Worm (Caenorhabditis elegans) whole organism, L2 larva: ENCODE results near the gene ncx-3.

ENCODE experiments used
- C34F6.9 ChIP-seq: fragments of 150-350 bp; optimal IDR thresholded peaks from 2 replicates; lab custom pipeline; 2014; ENCODE audit warnings: missing biosample characterization, missing genetic modification characterization
- F13H6.1 ChIP-seq: sonication (generic microtip); optimal IDR thresholded peaks from 2 replicates; lab custom pipeline; 2016; ENCODE audit warnings: missing genetic modification characterization, missing compliant biosample characterization
- R02D3.7 ChIP-seq: fragments of 150-350 bp; optimal IDR thresholded peaks from 2 replicates; lab custom pipeline; 2014; ENCODE audit warnings: missing biosample characterization, missing genetic modification characterization
- Y55F3AM.14 ChIP-seq: fragments of 200-800 bp; sonication (Bioruptor generic); optimal IDR thresholded peaks from 2 replicates; lab custom pipeline; 2018; ENCODE audit warnings: mild to moderate bottlenecking, missing genetic modification characterization, missing compliant biosample characterization
- alr-1 ChIP-seq: fragments of 150-350 bp; optimal IDR thresholded peaks from 2 replicates; lab custom pipeline; 2014; ENCODE audit warnings: missing biosample characterization, missing genetic modification characterization
- aly-2 ChIP-seq: fragments of 150-350 bp; optimal IDR thresholded peaks from 2 replicates; lab custom pipeline; 2014; ENCODE audit warnings: missing biosample characterization, missing genetic modification characterization
- ama-1 ChIP-seq: fragments of 150-350 bp; optimal IDR thresholded peaks from 2 replicates; lab custom pipeline; 2018; ENCODE audit warnings: inconsistent platforms
- ceh-82 ChIP-seq: fragments of 150-350 bp; optimal IDR thresholded peaks from 2 replicates; lab custom pipeline; 2014; ENCODE audit warnings: missing biosample characterization, missing genetic modification characterization
- crh-2 ChIP-seq: sonication (generic microtip); optimal IDR thresholded peaks from 2 replicates; lab custom pipeline; 2017; ENCODE audit warnings: missing biosample characterization, missing genetic modification characterization
- dmd-4 ChIP-seq: sonication (generic microtip); optimal IDR thresholded peaks from 2 replicates; lab custom pipeline; 2017; ENCODE audit warnings: missing biosample characterization, missing genetic modification characterization
- egl-27 ChIP-seq: sonication (generic microtip); optimal IDR thresholded peaks from 3 replicates; lab custom pipeline; 2017; ENCODE audit warnings: missing biosample characterization, missing genetic modification reagents, missing genetic modification characterization
- elt-1 ChIP-seq: fragments of 150-350 bp; optimal IDR thresholded peaks from 2 replicates; lab custom pipeline; 2014; ENCODE audit warnings: missing biosample characterization, missing genetic modification characterization
- elt-3 ChIP-seq: sonication (generic microtip); optimal IDR thresholded peaks from 2 replicates; lab custom pipeline; 2017; ENCODE audit warnings: missing biosample characterization, missing genetic modification characterization
- fos-1 ChIP-seq: fragments of 150-350 bp; optimal IDR thresholded peaks from 2 replicates; lab custom pipeline; 2014; ENCODE audit warnings: missing biosample characterization, missing genetic modification characterization
- gmeb-1 ChIP-seq: fragments of 150-350 bp; optimal IDR thresholded peaks from 2 replicates; lab custom pipeline; 2014; ENCODE audit warnings: missing biosample characterization, missing genetic modification characterization
- lin-39 ChIP-seq: fragments of 150-350 bp; optimal IDR thresholded peaks from 2 replicates; lab custom pipeline; 2014; ENCODE audit warnings: missing biosample characterization, missing genetic modification reagents, missing genetic modification characterization
- mab-5 ChIP-seq: fragments of 150-350 bp; optimal IDR thresholded peaks from 2 replicates; lab custom pipeline; 2014; ENCODE audit warnings: missing biosample characterization, missing genetic modification characterization
- mdl-1 ChIP-seq, 2 experiments: fragments of 150-350 bp in 1 of 2; sonication (generic microtip) in 1 of 2; optimal IDR thresholded peaks; 2 replicates each; lab custom pipeline; 2017; ENCODE audit warnings: missing biosample characterization in 2 of 2, missing genetic modification characterization in 2 of 2
- nhr-10 ChIP-seq: sonication (generic microtip); optimal IDR thresholded peaks from 2 replicates; lab custom pipeline; 2017; ENCODE audit warnings: missing biosample characterization, missing genetic modification characterization
- nhr-11 ChIP-seq: fragments of 150-350 bp; optimal IDR thresholded peaks from 2 replicates; lab custom pipeline; 2014; ENCODE audit warnings: missing biosample characterization, missing genetic modification characterization
- nhr-12 ChIP-seq: fragments of 150-350 bp; optimal IDR thresholded peaks from 2 replicates; lab custom pipeline; 2014; ENCODE audit warnings: missing biosample characterization, missing genetic modification characterization
- nhr-129 ChIP-seq: fragments of 150-350 bp; optimal IDR thresholded peaks from 2 replicates; lab custom pipeline; 2014; ENCODE audit warnings: missing biosample characterization, missing genetic modification characterization
- nhr-21 ChIP-seq: fragments of 150-350 bp; optimal IDR thresholded peaks from 2 replicates; lab custom pipeline; 2014; ENCODE audit warnings: missing biosample characterization, missing genetic modification characterization
- nhr-23 ChIP-seq: fragments of 150-350 bp; optimal IDR thresholded peaks from 2 replicates; lab custom pipeline; 2014; ENCODE audit warnings: missing biosample characterization, missing genetic modification reagents, missing genetic modification characterization
- nhr-6 ChIP-seq: fragments of 150-350 bp; optimal IDR thresholded peaks from 2 replicates; lab custom pipeline; 2014; ENCODE audit warnings: missing biosample characterization, missing genetic modification characterization
- nhr-77 ChIP-seq: fragments of 150-350 bp; optimal IDR thresholded peaks from 2 replicates; lab custom pipeline; 2014; ENCODE audit warnings: missing biosample characterization, missing genetic modification characterization
- sma-3 ChIP-seq: sonication (generic microtip); optimal IDR thresholded peaks from 2 replicates; lab custom pipeline; 2016; ENCODE audit warnings: missing genetic modification reagents, missing genetic modification characterization, missing compliant biosample characterization
- sma-9 ChIP-seq, 2 experiments: fragments of 150-350 bp in 1 of 2; sonication (generic microtip) in 1 of 2; optimal IDR thresholded peaks; 2 replicates each; lab custom pipeline; 2014 to 2016; ENCODE audit warnings: missing genetic modification characterization in 2 of 2, mild to moderate bottlenecking in 1 of 2, missing biosample characterization in 1 of 2, missing compliant biosample characterization in 1 of 2, missing genetic modification reagents in 1 of 2, moderate library complexity in 1 of 2
- snpc-4 ChIP-seq: fragments of 150-350 bp; optimal IDR thresholded peaks from 2 replicates; lab custom pipeline; 2014; ENCODE audit warnings: missing biosample characterization, missing genetic modification characterization
- unc-39 ChIP-seq: fragments of 150-350 bp; optimal IDR thresholded peaks from 2 replicates; lab custom pipeline; 2014; ENCODE audit warnings: missing biosample characterization, missing genetic modification characterization
- unc-55 ChIP-seq: fragments of 150-350 bp; sonication (generic microtip); optimal IDR thresholded peaks from 3 replicates; lab custom pipeline; 2014; ENCODE audit warnings: missing biosample characterization, missing genetic modification reagents, missing genetic modification characterization
- unc-62 ChIP-seq: fragments of 150-350 bp; optimal IDR thresholded peaks from 2 replicates; lab custom pipeline; 2014; ENCODE audit warnings: missing biosample characterization, missing genetic modification reagents, missing genetic modification characterization
- ztf-1 ChIP-seq: fragments of 200-800 bp; sonication (Bioruptor generic); conservative IDR thresholded peaks from 2 replicates; pipeline ENCODE4 v1.3.6; 2022; ENCODE audit warnings: missing genetic modification characterization, missing compliant biosample characterization
- ztf-4 ChIP-seq: fragments of 150-350 bp; optimal IDR thresholded peaks from 2 replicates; lab custom pipeline; 2014; ENCODE audit warnings: missing biosample characterization, missing genetic modification characterization

Gene ncx-3

DNA sequence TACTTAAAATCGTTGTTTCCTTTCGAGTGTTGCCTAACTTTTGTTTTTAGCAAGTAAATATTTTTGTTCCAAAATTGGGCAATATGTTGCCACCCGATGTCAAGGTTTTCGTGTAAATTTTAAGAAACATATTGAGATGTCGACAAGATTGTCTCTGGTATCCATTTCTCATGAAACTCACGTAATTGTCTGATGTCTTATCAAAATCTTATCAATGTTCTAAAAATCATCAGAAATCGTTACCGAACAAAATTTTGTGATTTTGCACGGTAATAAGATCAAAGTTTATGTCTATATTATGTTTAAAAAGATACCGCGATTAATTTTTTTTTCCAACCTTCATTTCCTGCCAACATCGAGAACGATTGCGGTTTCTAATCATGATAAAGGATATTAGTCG is 17.4 kb upstream of the ncx-3 start:
- TF ChIP-seq nhr-6 (tag; lab: Kevin White, UChicago) (no peak), ztf-4 (no peak), aly-2 (tag; lab: Kevin White, UChicago) (no peak), unc-55 (no peak), nhr-10 (no peak), ceh-82 (no peak), gmeb-1 (tag; lab: Kevin White, UChicago) (no peak), mdl-1 (tag; optimal IDR thresholded peaks at IDR 0.05; lab: Kevin White, UChicago) (no peak), F13H6.1 (tag; lab: Kevin White, UChicago) (no peak), egl-27 (tag; lab: Kevin White, UChicago) (no peak), nhr-12 (tag; lab: Kevin White, UChicago) (no peak), crh-2 (tag; lab: Kevin White, UChicago) (no peak), dmd-4 (tag; lab: Kevin White, UChicago) (no peak), elt-1 (no peak), C34F6.9 (tag; lab: Kevin White, UChicago) (no peak)

ce11 chrIV:10699660-10700059 is 16.8 kb upstream of the ncx-3 start, which contains the start of gene R102.11:
TSS of gene R102.11 (minus strand) at chrIV:10699760.
- TF ChIP-seq dmd-4 (tag; lab: Kevin White, UChicago) (no peak), ztf-1 (no peak), sma-9 (GFP tag; optimal IDR thresholded peaks at IDR 0.05; lab: Kevin White, UChicago) (no peak), sma-9 (tag; optimal IDR thresholded peaks at IDR 0.05; lab: Kevin White, UChicago) (no peak), aly-2 (tag; lab: Kevin White, UChicago) (no peak), snpc-4 (tag; lab: Kevin White, UChicago) (no peak), nhr-11 (tag; lab: Kevin White, UChicago) (no peak), ama-1 (lab: Kevin White, UChicago) (no peak), sma-3 (GFP tag; lab: Kevin White, UChicago) (no peak), nhr-129 (tag; lab: Kevin White, UChicago) (no peak), nhr-21 (tag; lab: Kevin White, UChicago) (no peak), nhr-12 (tag; lab: Kevin White, UChicago) (no peak), fos-1 (tag; lab: Kevin White, UChicago) (no peak), ceh-82 (no peak), unc-55 (no peak), egl-27 (tag; lab: Kevin White, UChicago) (no peak), unc-39 (tag; lab: Kevin White, UChicago) (no peak), nhr-10 (no peak), alr-1 (tag; lab: Kevin White, UChicago) (no peak), nhr-77 (tag; lab: Kevin White, UChicago) (no peak), Y55F3AM.14 (GFP tag; lab: Kevin White, UChicago) (no peak)

DNA sequence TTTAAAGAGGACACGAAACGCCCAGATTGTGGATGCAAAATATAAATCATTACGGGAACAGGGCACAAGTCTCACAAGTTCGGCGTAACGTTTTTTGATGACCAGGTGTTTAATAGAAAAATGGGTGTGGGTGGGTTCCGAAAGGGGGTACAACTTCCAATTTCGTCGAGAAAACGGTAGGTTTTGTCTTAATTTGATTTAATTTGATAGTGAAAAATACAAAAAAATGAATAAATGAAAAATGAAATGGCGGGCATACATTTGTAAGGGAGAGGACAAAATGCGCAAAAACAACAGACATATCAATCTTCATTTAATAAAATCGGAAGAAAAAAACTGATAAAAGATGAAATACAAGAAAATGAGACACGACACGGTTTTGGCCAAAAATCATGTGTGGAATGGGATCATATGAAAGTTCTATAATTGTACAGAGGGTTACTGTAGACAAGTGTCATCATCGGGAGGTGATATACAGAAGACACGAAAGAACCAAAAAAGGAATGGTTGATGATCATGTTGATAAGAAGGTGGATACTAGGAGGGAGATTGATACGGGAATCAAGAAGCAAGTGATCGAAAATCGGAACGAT is 14.5 kb upstream of the ncx-3 start:
- TF ChIP-seq nhr-129 (tag; lab: Kevin White, UChicago): peak; percentile 15
- no peak for TF ChIP-seq Y55F3AM.14 (GFP tag; lab: Kevin White, UChicago)
- TF ChIP-seq sma-3 (GFP tag; lab: Kevin White, UChicago): peak; percentile 28
- no peak for TF ChIP-seq nhr-23 (tag; lab: Kevin White, UChicago)
- TF ChIP-seq aly-2 (tag; lab: Kevin White, UChicago): no peak
- TF ChIP-seq fos-1 (tag; lab: Kevin White, UChicago): peak; percentile 12
- peak; percentile 60 for TF ChIP-seq nhr-21 (tag; lab: Kevin White, UChicago)
- peak; percentile 62 for TF ChIP-seq sma-9 (GFP tag; optimal IDR thresholded peaks at IDR 0.05; lab: Kevin White, UChicago)
- no peak for TF ChIP-seq sma-9 (tag; optimal IDR thresholded peaks at IDR 0.05; lab: Kevin White, UChicago)

- TF ChIP-seq aly-2 (tag; lab: Kevin White, UChicago): no peak
- TF ChIP-seq crh-2 (tag; lab: Kevin White, UChicago): no peak
Measured at ce11 chrIV:10705176-10705575, 11.3 kb upstream of the ncx-3 start, which contains the start of gene R102.10. TSS of gene R102.10 (plus strand) at chrIV:10705476.

DNA sequence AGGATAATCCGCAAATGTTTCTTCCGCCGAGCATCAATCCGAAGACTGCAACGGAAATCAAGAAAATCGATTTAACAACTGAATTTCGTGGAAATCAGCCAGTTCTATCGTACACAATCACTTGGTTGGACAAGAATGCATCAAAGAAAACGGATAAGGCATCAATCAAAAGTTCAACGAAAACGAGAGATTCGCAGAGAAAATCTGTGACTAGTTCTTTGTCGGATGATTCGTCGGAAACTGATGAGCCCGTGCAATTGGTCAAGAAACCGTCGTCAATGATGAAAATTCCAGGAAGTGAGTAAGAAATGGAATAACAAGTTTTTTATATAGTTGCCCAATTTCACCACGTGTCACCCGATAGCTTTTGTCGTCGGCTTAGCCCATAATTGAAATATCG is 10.4 kb upstream of the ncx-3 start, which contains the start of gene R102.6:
Gene R102.6, minus strand, starts transcription at position 101 of the 400 bp plus-strand sequence.
- TF ChIP-seq ceh-82: no peak
- TF ChIP-seq mab-5 (tag; lab: Kevin White, UChicago): no peak
- no peak for TF ChIP-seq dmd-4 (tag; lab: Kevin White, UChicago)
- TF ChIP-seq elt-3 (tag; lab: Kevin White, UChicago): no peak
- TF ChIP-seq R02D3.7 (tag; lab: Kevin White, UChicago): no peak
- TF ChIP-seq elt-1: no peak
- TF ChIP-seq lin-39 (tag; lab: Kevin White, UChicago): no peak
- TF ChIP-seq ztf-4: no peak
- TF ChIP-seq unc-62 (GFP tag; lab: Kevin White, UChicago): no peak
- TF ChIP-seq nhr-10: no peak
- no peak for TF ChIP-seq snpc-4 (tag; lab: Kevin White, UChicago)
- TF ChIP-seq fos-1 (tag; lab: Kevin White, UChicago): no peak
- no peak for TF ChIP-seq crh-2 (tag; lab: Kevin White, UChicago)
